Worm (Caenorhabditis elegans): ENCODE measurements around the gene F46C5.9.

- TF ChIP-seq spr-1 (tag; optimal IDR thresholded peaks at IDR 0.05) (no peak), T20F7.1 (GFP tag; optimal IDR thresholded peaks at IDR 0.05) (no peak), zag-1 (tag; optimal IDR thresholded peaks at IDR 0.05) (no peak), ztf-11 (tag; optimal IDR thresholded peaks at IDR 0.05) (no peak), ceh-28 (tag; optimal IDR thresholded peaks at IDR 0.05) (no peak), nhr-11 (tag; optimal IDR thresholded peaks at IDR 0.05) (no peak), ceh-20 (GFP tag; IDR thresholded peaks at IDR 0.05) (no peak), F49E8.2 (tag; optimal IDR thresholded peaks at IDR 0.05; ENCODE audit: borderline replicate concordance) (no peak), tra-1 (GFP tag; IDR thresholded peaks at IDR 0.05) (no peak), fkh-10 (GFP tag; optimal IDR thresholded peaks at IDR 0.05) (no peak), zfp-3 (GFP tag; conservative IDR thresholded peaks at IDR 0.05) (no peak), ceh-62 (tag; optimal IDR thresholded peaks at IDR 0.05) (no peak), lim-7 (GFP tag; IDR thresholded peaks at IDR 0.05) (no peak), unc-62 (GFP tag; optimal IDR thresholded peaks at IDR 0.05 in 1 of 2) (peak in 1 of 2 experiments; percentile 53), unc-62 (tag; optimal IDR thresholded peaks at IDR 0.05) (no peak)
Measured at ce11 chrII:8848984-8849383, 38.5 kb upstream of the F46C5.9 start.
